Worm (Caenorhabditis elegans) whole organism, L4 larva: Measurements from ENCODE around the gene sftb-1.

Experiments used
- F10B5.3 ChIP-seq: sonication (generic microtip); optimal IDR thresholded peaks from 2 replicates; lab custom pipeline; 2016; ENCODE audit warnings: mild to moderate bottlenecking, missing genetic modification characterization, missing compliant biosample characterization
- F26F4.8 ChIP-seq: fragments of 200-800 bp; sonication (Bioruptor generic); conservative IDR thresholded peaks from 2 replicates; pipeline ENCODE4 v1.3.6; 2022; ENCODE audit warnings: missing genetic modification characterization, missing compliant biosample characterization
- T26A8.4 ChIP-seq: fragments of 200-800 bp; sonication (Bioruptor generic); IDR thresholded peaks from 2 replicates; pipeline ENCODE4 v1.3.6; 2022; ENCODE audit warnings: missing genetic modification characterization, missing compliant biosample characterization
- Y48G9A.11 ChIP-seq: fragments of 200-800 bp; sonication (Bioruptor generic); IDR thresholded peaks from 2 replicates; pipeline ENCODE4 v1.3.6; 2022; ENCODE audit warnings: missing genetic modification reagents, missing genetic modification characterization, missing compliant biosample characterization
- aly-2 ChIP-seq: sonication (generic microtip); optimal IDR thresholded peaks from 2 replicates; lab custom pipeline; 2018; ENCODE audit warnings: missing biosample characterization, missing genetic modification characterization
- ama-1 ChIP-seq: fragments of 150-350 bp; optimal IDR thresholded peaks from 2 replicates; lab custom pipeline; 2014; ENCODE audit warnings: inconsistent platforms, mixed read lengths
- arid-1 ChIP-seq: fragments of 200-800 bp; sonication (Bioruptor generic); conservative IDR thresholded peaks from 2 replicates; pipeline ENCODE4 v1.3.6; 2022; ENCODE audit warnings: missing genetic modification reagents, missing genetic modification characterization, missing compliant biosample characterization
- attf-4 ChIP-seq: sonication (generic microtip); optimal IDR thresholded peaks from 3 replicates; lab custom pipeline; 2017; ENCODE audit warnings: missing biosample characterization, missing genetic modification characterization
- ceh-28 ChIP-seq: fragments of 150-350 bp; optimal IDR thresholded peaks from 2 replicates; lab custom pipeline; 2014; ENCODE audit warnings: missing biosample characterization, missing genetic modification reagents, missing genetic modification characterization
- ceh-44 ChIP-seq: fragments of 200-800 bp; sonication (Bioruptor generic); IDR thresholded peaks from 2 replicates; pipeline ENCODE4 v1.3.6; 2022; ENCODE audit warnings: missing genetic modification reagents, missing genetic modification characterization, missing compliant biosample characterization
- daf-12 ChIP-seq: fragments of 150-350 bp; optimal IDR thresholded peaks from 2 replicates; lab custom pipeline; 2014; ENCODE audit warnings: missing biosample characterization, missing genetic modification reagents, missing genetic modification characterization
- daf-16 ChIP-seq, 3 experiments: sonication (generic microtip); optimal IDR thresholded peaks; 2 replicates each; lab custom pipeline; 2016 to 2017; ENCODE audit warnings: missing genetic modification characterization in 3 of 3, missing genetic modification reagents in 3 of 3, mild to moderate bottlenecking in 2 of 3, missing compliant biosample characterization in 2 of 3, missing biosample characterization in 1 of 3, moderate library complexity in 1 of 3
- dmd-6 ChIP-seq: fragments of 200-800 bp; sonication (Bioruptor generic); IDR thresholded peaks from 2 replicates; pipeline ENCODE4 v1.3.6; 2022; ENCODE audit warnings: missing genetic modification reagents, missing genetic modification characterization, missing compliant biosample characterization
- dmd-8 ChIP-seq: fragments of 200-800 bp; sonication (Bioruptor generic); IDR thresholded peaks from 2 replicates; pipeline ENCODE4 v1.3.6; 2022; ENCODE audit warnings: missing genetic modification characterization, missing compliant biosample characterization
- fos-1 ChIP-seq: fragments of 150-350 bp; optimal IDR thresholded peaks from 2 replicates; lab custom pipeline; 2014; ENCODE audit warnings: missing biosample characterization, missing genetic modification characterization
- gei-8 ChIP-seq: fragments of 200-800 bp; sonication (Bioruptor generic); optimal IDR thresholded peaks from 2 replicates; lab custom pipeline; 2018; ENCODE audit warnings: mild to moderate bottlenecking, missing genetic modification characterization, missing compliant biosample characterization
- hmg-1.1 ChIP-seq: fragments of 200-800 bp; sonication (Bioruptor generic); IDR thresholded peaks from 2 replicates; pipeline ENCODE4 v1.3.6; 2022; ENCODE audit warnings: missing genetic modification reagents, missing genetic modification characterization, missing compliant biosample characterization
- jun-1 ChIP-seq: fragments of 150-350 bp; optimal IDR thresholded peaks from 2 replicates; lab custom pipeline; 2014; ENCODE audit warnings: missing biosample characterization, missing genetic modification reagents, missing genetic modification characterization
- lin-1 ChIP-seq: fragments of 200-800 bp; sonication (Bioruptor generic); IDR thresholded peaks from 2 replicates; pipeline ENCODE4 v1.3.6; 2022; ENCODE audit warnings: missing genetic modification reagents, missing genetic modification characterization, missing compliant biosample characterization
- lin-13 ChIP-seq: fragments of 150-350 bp; optimal IDR thresholded peaks from 2 replicates; lab custom pipeline; 2014; ENCODE audit warnings: missing biosample characterization, missing genetic modification reagents, missing genetic modification characterization
- lin-38 ChIP-seq: fragments of 200-800 bp; sonication (Bioruptor generic); IDR thresholded peaks from 2 replicates; pipeline ENCODE4 v1.3.6; 2022; ENCODE audit warnings: missing genetic modification reagents, missing genetic modification characterization, missing compliant biosample characterization
- lsy-2 ChIP-seq, 2 experiments: fragments of 150-350 bp in 1 of 2; sonication (generic microtip) in 1 of 2; optimal IDR thresholded peaks; 2 replicates each; lab custom pipeline; 2014 to 2017; ENCODE audit warnings: missing biosample characterization in 2 of 2, missing genetic modification characterization in 2 of 2
- mdl-1 ChIP-seq, 2 experiments: fragments of 150-350 bp in 1 of 2; sonication (generic microtip) in 1 of 2; optimal IDR thresholded peaks; 2 replicates each; lab custom pipeline; 2014 to 2017; ENCODE audit warnings: missing biosample characterization in 2 of 2, missing genetic modification characterization in 2 of 2
- mdt-29 ChIP-seq: fragments of 200-800 bp; sonication (Bioruptor generic); IDR thresholded peaks from 2 replicates; pipeline ENCODE4 v1.3.6; 2022; ENCODE audit warnings: missing genetic modification reagents, missing genetic modification characterization, missing compliant biosample characterization
- mes-2 ChIP-seq: sonication (generic microtip); optimal IDR thresholded peaks from 2 replicates; lab custom pipeline; 2016; ENCODE audit warnings: missing genotype, mild to moderate bottlenecking, missing genetic modification characterization, missing compliant biosample characterization; ENCODE audit not compliant: poor library complexity, severe bottlenecking
- mxl-2 ChIP-seq: fragments of 200-800 bp; sonication (Bioruptor generic); conservative IDR thresholded peaks from 2 replicates; pipeline ENCODE4 v1.3.6; 2022; ENCODE audit warnings: missing genetic modification reagents, missing genetic modification characterization, missing compliant biosample characterization
- nhr-102 ChIP-seq: sonication (generic microtip); optimal IDR thresholded peaks from 2 replicates; lab custom pipeline; 2016; ENCODE audit warnings: mild to moderate bottlenecking, missing genetic modification characterization, moderate library complexity, missing compliant biosample characterization
- nhr-11 ChIP-seq: fragments of 150-350 bp; optimal IDR thresholded peaks from 2 replicates; lab custom pipeline; 2014; ENCODE audit warnings: missing biosample characterization, missing genetic modification characterization
- nhr-237 ChIP-seq: sonication (generic microtip); optimal IDR thresholded peaks from 2 replicates; lab custom pipeline; 2017; ENCODE audit warnings: missing biosample characterization, missing genetic modification characterization
- nhr-25 ChIP-seq: sonication (generic microtip); optimal IDR thresholded peaks from 2 replicates; lab custom pipeline; 2017; ENCODE audit warnings: missing genetic modification characterization, mild to moderate bottlenecking, missing compliant biosample characterization, antibody characterized with exemption, moderate library complexity, borderline replicate concordance; ENCODE audit not compliant: insufficient read depth
- nhr-28 ChIP-seq: fragments of 150-350 bp; optimal IDR thresholded peaks from 2 replicates; lab custom pipeline; 2014; ENCODE audit warnings: missing biosample characterization, missing genetic modification characterization
- nhr-42 ChIP-seq: fragments of 200-800 bp; sonication (Bioruptor generic); IDR thresholded peaks from 2 replicates; pipeline ENCODE4 v1.3.6; 2022; ENCODE audit warnings: missing genetic modification characterization, missing compliant biosample characterization
- nhr-6 ChIP-seq: fragments of 150-350 bp; optimal IDR thresholded peaks from 2 replicates; lab custom pipeline; 2014; ENCODE audit warnings: missing biosample characterization, missing genetic modification characterization
- nhr-77 ChIP-seq: fragments of 150-350 bp; optimal IDR thresholded peaks from 2 replicates; lab custom pipeline; 2014; ENCODE audit warnings: missing biosample characterization, missing genetic modification characterization
- php-3 ChIP-seq: fragments of 200-800 bp; sonication (Bioruptor generic); IDR thresholded peaks from 2 replicates; pipeline ENCODE4 v1.3.6; 2022; ENCODE audit warnings: missing genetic modification reagents, missing genetic modification characterization, missing compliant biosample characterization
- rbr-2 ChIP-seq: sonication (generic microtip); optimal IDR thresholded peaks from 2 replicates; lab custom pipeline; 2016; ENCODE audit warnings: missing genotype, missing genetic modification characterization, missing compliant biosample characterization
- saeg-2 ChIP-seq: fragments of 200-800 bp; sonication (Bioruptor generic); IDR thresholded peaks from 2 replicates; pipeline ENCODE4 v1.3.6; 2022; ENCODE audit warnings: missing genetic modification reagents, missing genetic modification characterization, missing compliant biosample characterization
- set-16 ChIP-seq: fragments of 200-800 bp; sonication (Bioruptor generic); IDR thresholded peaks from 2 replicates; pipeline ENCODE4 v1.3.6; 2022; ENCODE audit warnings: missing genetic modification reagents, missing genetic modification characterization, missing compliant biosample characterization
- snpc-1.2 ChIP-seq: fragments of 200-800 bp; sonication (Bioruptor generic); IDR thresholded peaks from 2 replicates; pipeline ENCODE4 v1.3.6; 2022; ENCODE audit warnings: missing genetic modification reagents, missing genetic modification characterization, missing compliant biosample characterization
- tag-97 ChIP-seq: fragments of 200-800 bp; sonication (Bioruptor generic); IDR thresholded peaks from 2 replicates; pipeline ENCODE4 v1.3.6; 2022; ENCODE audit warnings: missing genetic modification characterization, missing compliant biosample characterization
- unc-39 ChIP-seq: sonication (generic microtip); optimal IDR thresholded peaks from 2 replicates; lab custom pipeline; 2017; ENCODE audit warnings: missing biosample characterization, missing genetic modification characterization
- zag-1 ChIP-seq: fragments of 150-350 bp; optimal IDR thresholded peaks from 2 replicates; lab custom pipeline; 2014; ENCODE audit warnings: missing biosample characterization, missing genetic modification characterization
- zfp-3 ChIP-seq: fragments of 200-800 bp; sonication (Bioruptor generic); conservative IDR thresholded peaks from 2 replicates; pipeline ENCODE4 v1.3.6; 2022; ENCODE audit warnings: missing genetic modification reagents, missing genetic modification characterization, missing compliant biosample characterization
- zip-11 ChIP-seq: fragments of 200-800 bp; sonication (Bioruptor generic); IDR thresholded peaks from 2 replicates; pipeline ENCODE4 v1.3.6; 2022; ENCODE audit warnings: missing genetic modification characterization, missing compliant biosample characterization
- zip-2 ChIP-seq: fragments of 150-350 bp; optimal IDR thresholded peaks from 2 replicates; lab custom pipeline; 2014; ENCODE audit warnings: missing biosample characterization, missing genetic modification characterization
- ztf-7 ChIP-seq: fragments of 150-350 bp; optimal IDR thresholded peaks from 2 replicates; lab custom pipeline; 2014; ENCODE audit warnings: missing biosample characterization, missing genetic modification characterization

Gene sftb-1

ce11 chrIII:4281955-4282618 lies 13.0 kb upstream of the sftb-1 start (continued):
- TF ChIP-seq unc-39 (no peak), nhr-6 (tag; lab: Kevin White, UChicago) (peak; percentile 29), mxl-2 (peak; percentile 83), hmg-1.1 (GFP tag; lab: Robert Waterston, UW) (peak; percentile 98), Y48G9A.11 (GFP tag; lab: Robert Waterston, UW) (no peak), snpc-1.2 (GFP tag; lab: Robert Waterston, UW) (no peak; the same call in 1 of the 2 replicates), gei-8 (peak; percentile 100), zip-2 (peak; percentile 79), daf-16 (GFP tag; optimal IDR thresholded peaks at IDR 0.05; lab: Kevin White, UChicago) (peak; percentile 94 to 97), daf-16 (tag; optimal IDR thresholded peaks at IDR 0.05; lab: Kevin White, UChicago) (peak; percentile 72), mdt-29 (peak; percentile 89), F26F4.8 (GFP tag; lab: Robert Waterston, UW) (no peak), nhr-77 (tag; lab: Kevin White, UChicago) (peak; percentile 90), nhr-25 (tag; lab: Kevin White, UChicago) (peak; percentile 83), lin-1 (peak; percentile 99), nhr-11 (tag; lab: Kevin White, UChicago) (peak; percentile 98), fos-1 (tag; lab: Kevin White, UChicago) (peak; percentile 86), dmd-8 (0 out of 2 replicates have a peak, but pooled peaks have one; percentile 71), nhr-237 (peak; percentile 57)
- TF ChIP-seq, all 104 proteins: peak for 84

ce11 chrIII:4280215-4281173 lies 11.4 kb upstream of the sftb-1 start, which contains the start of gene sup-26:
sup-26 (minus strand) TSS chrIII:4280224.
- TF ChIP-seq set-16 (peak; percentile 87), rbr-2 (peak; percentile 32), dmd-8 (no peak), attf-4 (no peak), tag-97 (no peak), jun-1 (tag; lab: Kevin White, UChicago) (no peak), aly-2 (tag; lab: Kevin White, UChicago) (no peak), zip-11 (no peak), lsy-2 (tag; optimal IDR thresholded peaks at IDR 0.05; lab: Kevin White, UChicago) (peak in 1 of 2 experiments; percentile 61), nhr-77 (tag; lab: Kevin White, UChicago) (no peak), arid-1 (GFP tag; lab: Robert Waterston, UW) (no peak), ama-1 (no peak), nhr-28 (tag; lab: Kevin White, UChicago) (peak; percentile 11), ztf-7 (tag; lab: Kevin White, UChicago) (no peak), ceh-44 (GFP tag; lab: Robert Waterston, UW) (no peak), mdl-1 (tag; optimal IDR thresholded peaks at IDR 0.05; lab: Kevin White, UChicago) (no peak), dmd-6 (GFP tag; lab: Robert Waterston, UW) (no peak), lin-13 (GFP tag; lab: Kevin White, UChicago) (no peak), nhr-11 (tag; lab: Kevin White, UChicago) (no peak), nhr-102 (no peak), mes-2 (tag; lab: Kevin White, UChicago) (no peak), daf-12 (tag; lab: Kevin White, UChicago) (no peak), F10B5.3 (peak; percentile 29), zag-1 (tag; lab: Kevin White, UChicago) (no peak), nhr-25 (tag; lab: Kevin White, UChicago) (peak; percentile 15), php-3 (GFP tag; lab: Robert Waterston, UW) (no peak), lin-38 (GFP tag; lab: Robert Waterston, UW) (no peak), nhr-237 (no peak), nhr-42 (GFP tag; lab: Robert Waterston, UW) (no peak), snpc-1.2 (GFP tag; lab: Robert Waterston, UW) (no peak), ceh-28 (no peak), T26A8.4 (GFP tag; lab: Robert Waterston, UW) (no peak), saeg-2 (GFP tag; lab: Robert Waterston, UW) (no peak), zfp-3 (GFP tag; lab: Robert Waterston, UW) (no peak)
